Worm (Caenorhabditis elegans) whole organism, L2 larva: Measurements from ENCODE around the gene F55G11.4.

ENCODE experiments used
- blmp-1 ChIP-seq: sonication (generic microtip); optimal IDR thresholded peaks from 2 replicates; lab custom pipeline; 2017; ENCODE audit warnings: missing genetic modification characterization, mild to moderate bottlenecking, missing compliant biosample characterization, antibody characterized with exemption, moderate library complexity; ENCODE audit not compliant: insufficient read depth
- ceh-82 ChIP-seq: fragments of 150-350 bp; optimal IDR thresholded peaks from 2 replicates; lab custom pipeline; 2014; ENCODE audit warnings: missing biosample characterization, missing genetic modification characterization
- fos-1 ChIP-seq: fragments of 150-350 bp; optimal IDR thresholded peaks from 2 replicates; lab custom pipeline; 2014; ENCODE audit warnings: missing biosample characterization, missing genetic modification characterization
- mdl-1 ChIP-seq, 2 experiments: fragments of 150-350 bp in 1 of 2; sonication (generic microtip) in 1 of 2; optimal IDR thresholded peaks; 2 replicates each; lab custom pipeline; 2017; ENCODE audit warnings: missing biosample characterization in 2 of 2, missing genetic modification characterization in 2 of 2
- nhr-10 ChIP-seq: sonication (generic microtip); optimal IDR thresholded peaks from 2 replicates; lab custom pipeline; 2017; ENCODE audit warnings: missing biosample characterization, missing genetic modification characterization
- nhr-23 ChIP-seq: fragments of 150-350 bp; optimal IDR thresholded peaks from 2 replicates; lab custom pipeline; 2014; ENCODE audit warnings: missing biosample characterization, missing genetic modification reagents, missing genetic modification characterization
- sma-3 ChIP-seq: sonication (generic microtip); optimal IDR thresholded peaks from 2 replicates; lab custom pipeline; 2016; ENCODE audit warnings: missing genetic modification reagents, missing genetic modification characterization, missing compliant biosample characterization
- unc-62 ChIP-seq: fragments of 150-350 bp; optimal IDR thresholded peaks from 2 replicates; lab custom pipeline; 2014; ENCODE audit warnings: missing biosample characterization, missing genetic modification reagents, missing genetic modification characterization
- ztf-11 ChIP-seq: sonication (generic microtip); optimal IDR thresholded peaks from 2 replicates; lab custom pipeline; 2017; ENCODE audit warnings: missing biosample characterization, missing genetic modification characterization

- no peak for TF ChIP-seq sma-3 (GFP tag; lab: Kevin White, UChicago)
- TF ChIP-seq unc-62 = no peak
- no peak for TF ChIP-seq ceh-82
- no peak for TF ChIP-seq mdl-1 (tag; optimal IDR thresholded peaks at IDR 0.05; lab: Kevin White, UChicago)
- no peak for TF ChIP-seq fos-1 (tag; lab: Kevin White, UChicago)
- TF ChIP-seq nhr-10 (tag; lab: Kevin White, UChicago) = no peak
- TF ChIP-seq nhr-23 (tag; lab: Kevin White, UChicago) = no peak
- TF ChIP-seq ztf-11 (tag; lab: Kevin White, UChicago) = no peak
- no peak for TF ChIP-seq blmp-1 (tag; lab: Kevin White, UChicago)
Observed at ce11 chrIV:12994376-12994775, 21.0 kb downstream of the F55G11.4 start, which contains the start of gene K10D11.4.
